Fruit fly (Drosophila melanogaster) whole organism, embryonic: ENCODE data around the gene CG42579.

Experiments
- CG10654 ChIP-seq: fragments of 200-800 bp; sonication (Bioruptor generic); optimal IDR thresholded peaks from 2 replicates; lab custom pipeline; 2016; ENCODE audit warnings: missing biosample characterization, missing genetic modification characterization
- CG11085 ChIP-seq: fragments of 200-800 bp; sonication (Bioruptor generic); IDR thresholded peaks from 2 replicates; pipeline ENCODE4 v1.3.6; 2022; ENCODE audit warnings: missing biosample characterization, missing genetic modification characterization
- CG12942 ChIP-seq: fragments of 200-800 bp; sonication (Bioruptor generic); optimal IDR thresholded peaks from 3 replicates; lab custom pipeline; 2016; ENCODE audit warnings: missing biosample characterization, missing genetic modification characterization
- CG13296 ChIP-seq: fragments of 200-800 bp; sonication (Bioruptor generic); optimal IDR thresholded peaks from 3 replicates; lab custom pipeline; 2018; ENCODE audit warnings: missing biosample characterization, mild to moderate bottlenecking, missing genetic modification characterization
- CG17359 ChIP-seq: fragments of 200-800 bp; sonication (Bioruptor generic); optimal IDR thresholded peaks from 3 replicates; lab custom pipeline; 2018; ENCODE audit warnings: missing biosample characterization, mild to moderate bottlenecking, missing genetic modification characterization, moderate library complexity
- CG17568 ChIP-seq: fragments of 200-800 bp; sonication (Bioruptor generic); optimal IDR thresholded peaks from 2 replicates; lab custom pipeline; 2018; ENCODE audit warnings: missing biosample characterization, mild to moderate bottlenecking, missing genetic modification characterization, moderate library complexity
- CG17829 ChIP-seq: fragments of 200-800 bp; optimal IDR thresholded peaks from 2 replicates; lab custom pipeline; 2019; ENCODE audit warnings: missing biosample characterization, mild to moderate bottlenecking, missing genetic modification characterization, moderate library complexity
- CG31365 ChIP-seq: fragments of 200-800 bp; sonication (Bioruptor generic); optimal IDR thresholded peaks from 2 replicates; lab custom pipeline; 2018; ENCODE audit warnings: missing biosample characterization, mild to moderate bottlenecking, missing genetic modification characterization
- CG33557 ChIP-seq: fragments of 200-800 bp; sonication (Bioruptor generic); optimal IDR thresholded peaks from 2 replicates; lab custom pipeline; 2019; ENCODE audit warnings: missing biosample characterization, mild to moderate bottlenecking, missing genetic modification characterization, moderate library complexity
- CG34422 ChIP-seq: fragments of 200-800 bp; sonication (Bioruptor generic); IDR thresholded peaks from 3 replicates; pipeline ENCODE4 v1.3.6; 2022; ENCODE audit warnings: missing biosample characterization, missing genetic modification characterization
- CG4404 ChIP-seq: fragments of 200-800 bp; sonication (Bioruptor generic); IDR thresholded peaks from 2 replicates; pipeline ENCODE4 v1.3.6; 2022; ENCODE audit warnings: missing biosample characterization, missing genetic modification characterization
- CG4854 ChIP-seq: fragments of 200-800 bp; sonication (Bioruptor generic); optimal IDR thresholded peaks from 2 replicates; lab custom pipeline; 2016; ENCODE audit warnings: missing biosample characterization, missing genetic modification characterization, inconsistent platforms
- CG7556 ChIP-seq: fragments of 200-800 bp; sonication (Bioruptor generic); optimal IDR thresholded peaks from 2 replicates; lab custom pipeline; 2017; ENCODE audit warnings: missing biosample characterization, mild to moderate bottlenecking, missing genetic modification characterization
- CG8388 ChIP-seq: fragments of 200-800 bp; sonication (Bioruptor generic); optimal IDR thresholded peaks from 2 replicates; lab custom pipeline; 2019; ENCODE audit warnings: missing biosample characterization, mild to moderate bottlenecking, missing genetic modification characterization, moderate library complexity
- CG8478 ChIP-seq: fragments of >200 bp; optimal IDR thresholded peaks from 2 replicates; lab custom pipeline; 2018
- CG8765 ChIP-seq: fragments of 200-800 bp; sonication (Bioruptor generic); IDR thresholded peaks from 2 replicates; pipeline ENCODE4 v1.3.6; 2022; ENCODE audit warnings: missing biosample characterization, missing genetic modification characterization
- CG8944 ChIP-seq: fragments of 200-800 bp; sonication (Bioruptor generic); optimal IDR thresholded peaks from 3 replicates; lab custom pipeline; 2016; ENCODE audit warnings: missing biosample characterization, missing genetic modification characterization
- CG9437 ChIP-seq: fragments of 200-800 bp; sonication (Bioruptor generic); optimal IDR thresholded peaks from 2 replicates; lab custom pipeline; 2018; ENCODE audit warnings: missing biosample characterization, mild to moderate bottlenecking, missing genetic modification characterization
- Chrac-16 ChIP-seq: fragments of 200-800 bp; sonication (Bioruptor generic); optimal IDR thresholded peaks from 3 replicates; lab custom pipeline; 2016; ENCODE audit warnings: missing biosample characterization, missing genetic modification characterization
- Deaf1 ChIP-seq: fragments of 200-800 bp; optimal IDR thresholded peaks from 3 replicates; lab custom pipeline; 2019; ENCODE audit warnings: missing biosample characterization, mild to moderate bottlenecking, missing genetic modification characterization, moderate library complexity
- Dfd ChIP-seq, 2 experiments: fragments of >200 bp; optimal IDR thresholded peaks; 2 replicates each; lab custom pipeline; 2017; ENCODE audit warnings: missing biosample characterization in 2 of 2, missing genetic modification characterization in 2 of 2
- E2f2 ChIP-seq: fragments of 200-800 bp; sonication (Bioruptor generic); IDR thresholded peaks from 2 replicates; pipeline ENCODE4 v1.3.6; 2022; ENCODE audit warnings: missing biosample characterization, missing genetic modification characterization
- Ets97D ChIP-seq: fragments of 200-800 bp; sonication (Bioruptor generic); optimal IDR thresholded peaks from 3 replicates; lab custom pipeline; 2016; ENCODE audit warnings: missing biosample characterization, missing genetic modification characterization
- Fer2 ChIP-seq: fragments of 200-800 bp; sonication (Bioruptor generic); optimal IDR thresholded peaks from 2 replicates; lab custom pipeline; 2018; ENCODE audit warnings: missing biosample characterization, mild to moderate bottlenecking, missing genetic modification characterization, moderate library complexity
- HLH4C ChIP-seq: fragments of 200-800 bp; sonication (Bioruptor generic); IDR thresholded peaks from 3 replicates; pipeline ENCODE4 v1.3.6; 2022; ENCODE audit warnings: missing biosample characterization, missing genetic modification characterization; ENCODE audit not compliant: partially characterized antibody
- Hr51 ChIP-seq, 2 experiments: fragments of 200-800 bp; sonication (Bioruptor generic); optimal IDR thresholded peaks; 2 replicates in 1 of 2; 3 replicates in 1 of 2; lab custom pipeline; 2016 to 2018; ENCODE audit warnings: missing biosample characterization in 2 of 2, missing genetic modification characterization in 2 of 2, mild to moderate bottlenecking in 1 of 2, moderate library complexity in 1 of 2
- Mrtf ChIP-seq: fragments of 200-800 bp; sonication (Bioruptor generic); IDR thresholded peaks from 3 replicates; pipeline ENCODE4 v1.3.6; 2022; ENCODE audit warnings: missing biosample characterization, missing genetic modification characterization
- Myb ChIP-seq: fragments of 200-800 bp; sonication (Bioruptor generic); optimal IDR thresholded peaks from 2 replicates; lab custom pipeline; 2016; ENCODE audit warnings: missing biosample characterization, missing genetic modification characterization
- Nf-YB ChIP-seq: fragments of 200-800 bp; sonication (Bioruptor generic); optimal IDR thresholded peaks from 3 replicates; lab custom pipeline; 2019; ENCODE audit warnings: missing biosample characterization, mild to moderate bottlenecking, missing genetic modification characterization, moderate library complexity
- Opbp ChIP-seq: fragments of 200-800 bp; sonication (Bioruptor generic); IDR thresholded peaks from 3 replicates; pipeline ENCODE4 v1.3.6; 2022; ENCODE audit warnings: missing biosample characterization, missing genetic modification characterization; ENCODE audit not compliant: partially characterized antibody
- Sin3A ChIP-seq: fragments of >200 bp; optimal IDR thresholded peaks from 2 replicates; lab custom pipeline; 2018
- bigmax ChIP-seq: fragments of 200-800 bp; sonication (Bioruptor generic); optimal IDR thresholded peaks from 2 replicates; lab custom pipeline; 2018; ENCODE audit warnings: missing biosample characterization, mild to moderate bottlenecking, missing genetic modification characterization
- cg ChIP-seq: fragments of 200-800 bp; sonication (Bioruptor generic); optimal IDR thresholded peaks from 3 replicates; lab custom pipeline; 2019; ENCODE audit warnings: missing biosample characterization, mild to moderate bottlenecking, missing genetic modification characterization, moderate library complexity
- chinmo ChIP-seq: fragments of 200-800 bp; sonication (Bioruptor generic); IDR thresholded peaks from 4 replicates; pipeline ENCODE4 v1.3.6; 2022; ENCODE audit warnings: missing biosample characterization, missing genetic modification characterization; ENCODE audit not compliant: partially characterized antibody
- crp ChIP-seq, 2 experiments: fragments of 200-800 bp; sonication (Bioruptor generic); optimal IDR thresholded peaks; 2 replicates in 1 of 2; 3 replicates in 1 of 2; lab custom pipeline; 2017; ENCODE audit warnings: missing biosample characterization in 2 of 2, missing genetic modification characterization in 2 of 2, mild to moderate bottlenecking in 1 of 2, moderate library complexity in 1 of 2
- dan ChIP-seq: fragments of 200-800 bp; sonication (Bioruptor generic); IDR thresholded peaks from 2 replicates; pipeline ENCODE4 v1.3.6; 2022; ENCODE audit warnings: missing biosample characterization, missing genetic modification characterization
- dimm ChIP-seq: fragments of 200-800 bp; sonication (Bioruptor generic); IDR thresholded peaks from 2 replicates; pipeline ENCODE4 v1.3.6; 2022; ENCODE audit warnings: missing biosample characterization, missing genetic modification characterization
- disco-r ChIP-seq: fragments of 200-800 bp; sonication (Bioruptor generic); optimal IDR thresholded peaks from 2 replicates; lab custom pipeline; 2016; ENCODE audit warnings: missing biosample characterization, missing genetic modification characterization
- dmrt11E ChIP-seq: fragments of 200-800 bp; sonication (Bioruptor generic); optimal IDR thresholded peaks from 3 replicates; lab custom pipeline; 2018; ENCODE audit warnings: missing biosample characterization, mild to moderate bottlenecking, missing genetic modification characterization, moderate library complexity
- hkb ChIP-seq, 2 experiments: fragments of 200-800 bp in 1 of 2; fragments of >200 bp in 1 of 2; sonication (Bioruptor generic) in 1 of 2; IDR thresholded peaks in 1 of 2; optimal IDR thresholded peaks in 1 of 2; 2 replicates each; pipeline versions ENCODE4 v1.3.6 to Lab custom; 2017 to 2022; ENCODE audit warnings: missing biosample characterization in 1 of 2, missing genetic modification characterization in 1 of 2
- kni ChIP-seq: fragments of 200-800 bp; sonication (Bioruptor generic); optimal IDR thresholded peaks from 3 replicates; lab custom pipeline; 2017; ENCODE audit warnings: mild to moderate bottlenecking, missing biosample characterization, missing genetic modification reagents, missing genetic modification characterization
- lov ChIP-seq, 2 experiments: fragments of 200-800 bp in 1 of 2; fragments of >200 bp in 1 of 2; sonication (Bioruptor generic) in 1 of 2; IDR thresholded peaks in 1 of 2; optimal IDR thresholded peaks in 1 of 2; 2 replicates in 1 of 2; 3 replicates in 1 of 2; pipeline versions ENCODE4 v1.3.6 to Lab custom; 2017 to 2022; ENCODE audit warnings: missing biosample characterization in 1 of 2, missing genetic modification characterization in 1 of 2
- luna ChIP-seq: fragments of 200-800 bp; sonication (Bioruptor generic); optimal IDR thresholded peaks from 2 replicates; lab custom pipeline; 2016; ENCODE audit warnings: missing biosample characterization, missing genetic modification characterization
- oc ChIP-seq: fragments of 200-800 bp; sonication (Bioruptor generic); optimal IDR thresholded peaks from 2 replicates; lab custom pipeline; 2018; ENCODE audit warnings: missing biosample characterization, mild to moderate bottlenecking, missing genetic modification characterization, moderate library complexity
- rib ChIP-seq: fragments of 200-800 bp; sonication (Bioruptor generic); IDR thresholded peaks from 2 replicates; pipeline ENCODE4 v1.3.6; 2022; ENCODE audit warnings: missing biosample characterization, missing genetic modification characterization
- ro ChIP-seq: fragments of 200-800 bp; sonication (Bioruptor generic); IDR thresholded peaks from 2 replicates; pipeline ENCODE4 v1.3.6; 2022; ENCODE audit warnings: missing biosample characterization, missing genetic modification characterization
- sc ChIP-seq, 3 experiments: fragments of >200 bp in 2 of 3; fragments of 200-800 bp in 1 of 3; sonication (Bioruptor generic) in 1 of 3; optimal IDR thresholded peaks; 2 replicates in 2 of 3; 3 replicates in 1 of 3; lab custom pipeline; 2017; ENCODE audit warnings: mild to moderate bottlenecking in 1 of 3, missing biosample characterization in 1 of 3, missing genetic modification characterization in 1 of 3, missing genetic modification reagents in 1 of 3
- zen2 ChIP-seq: fragments of 200-800 bp; sonication (Bioruptor generic); IDR thresholded peaks from 3 replicates; pipeline ENCODE4 v1.3.6; 2022; ENCODE audit warnings: missing biosample characterization, missing genetic modification characterization; ENCODE audit not compliant: partially characterized antibody

Gene CG42579

dm6 chrX:20502776-20503503, 24.5 kb upstream of the CG42579 start (continued):
- TF ChIP-seq Fer2 (no peak), zen2 (GFP tag; lab: Robert Waterston, UW) (no peak), crp (GFP tag; optimal IDR thresholded peaks at IDR 0.05; lab: Kevin White, UChicago) (no peak), E2f2 (0 out of 2 replicates have a peak, but pooled peaks have one; percentile 20), CG17568 (GFP tag; lab: Kevin White, UChicago) (peak; percentile 37), CG4854 (GFP tag; lab: Kevin White, UChicago) (no peak), CG8944 (no peak), Deaf1 (tag; lab: Kevin White, UChicago) (peak; percentile 21), Sin3A (no peak), disco-r (GFP tag; lab: Kevin White, UChicago) (no peak), oc (tag; lab: Kevin White, UChicago) (no peak), ro (0 out of 2 replicates have a peak, but pooled peaks have one; percentile 18), CG7556 (peak; percentile 56), CG11085 (GFP tag; lab: Robert Waterston, UW) (no peak), Nf-YB (GFP tag; lab: Kevin White, UChicago) (no peak), bigmax (GFP tag; lab: Kevin White, UChicago) (no peak), Dfd (GFP tag; optimal IDR thresholded peaks at IDR 0.05; lab: Kevin White, UChicago) (no peak), CG34422 (GFP tag; lab: Robert Waterston, UW) (no peak), CG10654 (GFP tag; lab: Kevin White, UChicago) (no peak), Hr51 (GFP tag; optimal IDR thresholded peaks at IDR 0.05; lab: Kevin White, UChicago) (peak in 1 of 2 experiments; percentile 61), HLH4C (GFP tag; lab: Robert Waterston, UW) (no peak), CG17829 (tag; lab: Kevin White, UChicago) (no peak), kni (GFP tag; lab: Kevin White, UChicago) (no peak), dimm (GFP tag; lab: Robert Waterston, UW) (no peak), CG12942 (GFP tag; lab: Kevin White, UChicago) (no peak), chinmo (GFP tag; lab: Robert Waterston, UW) (no peak), dan (GFP tag; lab: Robert Waterston, UW) (no peak), CG8478 (lab: Kevin White, UChicago) (no peak), Mrtf (GFP tag; lab: Robert Waterston, UW) (no peak), CG33557 (no peak), hkb (optimal IDR thresholded peaks at IDR 0.05; lab: Kevin White, UChicago) (no peak), hkb (GFP tag; IDR thresholded peaks at IDR 0.05; lab: Robert Waterston, UW) (0 out of 2 replicates have a peak, but pooled peaks have one; percentile 40), Opbp (GFP tag; lab: Robert Waterston, UW) (no peak), cg (GFP tag; lab: Kevin White, UChicago) (no peak), Ets97D (GFP tag; lab: Kevin White, UChicago) (peak; percentile 6), CG31365 (no peak), CG9437 (GFP tag; lab: Kevin White, UChicago) (peak; percentile 49), Chrac-16 (GFP tag; lab: Kevin White, UChicago) (no peak), rib (GFP tag; lab: Robert Waterston, UW) (no peak), CG17359 (peak; percentile 42), Myb (GFP tag; lab: Kevin White, UChicago) (no peak), CG8388 (GFP tag; lab: Kevin White, UChicago) (no peak), luna (GFP tag; lab: Kevin White, UChicago) (no peak), lov (optimal IDR thresholded peaks at IDR 0.05; lab: Kevin White, UChicago) (no peak), lov (GFP tag; IDR thresholded peaks at IDR 0.05; lab: Robert Waterston, UW) (no peak), CG13296 (peak; percentile 38), sc (optimal IDR thresholded peaks at IDR 0.05; lab: Kevin White, UChicago) (no peak), sc (GFP tag; optimal IDR thresholded peaks at IDR 0.05; lab: Kevin White, UChicago) (no peak), CG8765 (GFP tag; lab: Robert Waterston, UW) (no peak), CG4404 (no peak), dmrt11E (tag; lab: Kevin White, UChicago) (no peak)
